Worm (Caenorhabditis elegans) whole organism, L3 larva: ENCODE results near the gene R02F2.6.

Experiments used
- R02D3.7 ChIP-seq: fragments of 150-350 bp; optimal IDR thresholded peaks from 2 replicates; lab custom pipeline; 2014; ENCODE audit warnings: missing biosample characterization, missing genetic modification characterization
- ZK546.5 ChIP-seq: sonication (generic microtip); optimal IDR thresholded peaks from 2 replicates; lab custom pipeline; 2017; ENCODE audit warnings: missing biosample characterization, missing genetic modification characterization
- aly-2 ChIP-seq: fragments of 150-350 bp; optimal IDR thresholded peaks from 2 replicates; lab custom pipeline; 2014; ENCODE audit warnings: missing biosample characterization, missing genetic modification characterization
- ceh-28 ChIP-seq: fragments of 150-350 bp; optimal IDR thresholded peaks from 2 replicates; lab custom pipeline; 2014; ENCODE audit warnings: missing biosample characterization, missing genetic modification reagents, missing genetic modification characterization
- ceh-82 ChIP-seq: fragments of 150-350 bp; optimal IDR thresholded peaks from 2 replicates; lab custom pipeline; 2014; ENCODE audit warnings: missing biosample characterization, missing genetic modification characterization
- ceh-9 ChIP-seq: sonication (generic microtip); optimal IDR thresholded peaks from 2 replicates; lab custom pipeline; 2018; ENCODE audit warnings: missing biosample characterization, missing genetic modification characterization
- daf-12 ChIP-seq: fragments of 150-350 bp; optimal IDR thresholded peaks from 2 replicates; lab custom pipeline; 2014; ENCODE audit warnings: missing biosample characterization, missing genetic modification reagents, missing genetic modification characterization
- egl-27 ChIP-seq: sonication (generic microtip); optimal IDR thresholded peaks from 4 replicates; lab custom pipeline; 2017; ENCODE audit warnings: missing biosample characterization, missing genetic modification reagents, missing genetic modification characterization
- elt-1 ChIP-seq: fragments of 150-350 bp; optimal IDR thresholded peaks from 2 replicates; lab custom pipeline; 2014; ENCODE audit warnings: missing biosample characterization, missing genetic modification characterization
- elt-2 ChIP-seq: sonication (generic microtip); optimal IDR thresholded peaks from 2 replicates; lab custom pipeline; 2016; ENCODE audit warnings: missing genetic modification reagents, mild to moderate bottlenecking, missing genetic modification characterization, missing compliant biosample characterization
- elt-3 ChIP-seq, 3 experiments: fragments of 150-350 bp in 1 of 3; sonication (generic microtip) in 2 of 3; optimal IDR thresholded peaks; 2 replicates in 2 of 3; 4 replicates in 1 of 3; lab custom pipeline; 2014 to 2017; ENCODE audit warnings: missing biosample characterization in 3 of 3, missing genetic modification characterization in 3 of 3
- fkh-2 ChIP-seq: fragments of 150-350 bp; optimal IDR thresholded peaks from 2 replicates; lab custom pipeline; 2014; ENCODE audit warnings: missing biosample characterization, missing genetic modification reagents, missing genetic modification characterization
- hmg-11 ChIP-seq: sonication (generic microtip); optimal IDR thresholded peaks from 2 replicates; lab custom pipeline; 2016; ENCODE audit warnings: missing genetic modification characterization, missing compliant biosample characterization
- jun-1 ChIP-seq: fragments of 150-350 bp; optimal IDR thresholded peaks from 2 replicates; lab custom pipeline; 2014; ENCODE audit warnings: missing biosample characterization, missing genetic modification reagents, missing genetic modification characterization
- lin-15B ChIP-seq: fragments of 150-350 bp; optimal IDR thresholded peaks from 2 replicates; lab custom pipeline; 2014; ENCODE audit warnings: missing biosample characterization, missing genetic modification characterization
- lin-39 ChIP-seq: fragments of 150-350 bp; optimal IDR thresholded peaks from 2 replicates; lab custom pipeline; 2018; ENCODE audit warnings: missing biosample characterization, missing genetic modification reagents, missing genetic modification characterization
- mdl-1 ChIP-seq: fragments of 150-350 bp; optimal IDR thresholded peaks from 2 replicates; lab custom pipeline; 2014; ENCODE audit warnings: missing biosample characterization, missing genetic modification characterization
- mml-1 ChIP-seq: fragments of 150-350 bp; sonication (generic microtip); optimal IDR thresholded peaks from 3 replicates; lab custom pipeline; 2014; ENCODE audit warnings: missing biosample characterization, missing genetic modification characterization
- nfya-1 ChIP-seq: sonication (generic microtip); optimal IDR thresholded peaks from 2 replicates; lab custom pipeline; 2017; ENCODE audit warnings: missing genetic modification characterization, mild to moderate bottlenecking, missing compliant biosample characterization, antibody characterized with exemption, moderate library complexity; ENCODE audit not compliant: insufficient read depth
- nhr-11 ChIP-seq: fragments of 150-350 bp; optimal IDR thresholded peaks from 2 replicates; lab custom pipeline; 2014; ENCODE audit warnings: missing biosample characterization, missing genetic modification characterization
- nhr-23 ChIP-seq: fragments of 150-350 bp; optimal IDR thresholded peaks from 2 replicates; lab custom pipeline; 2014; ENCODE audit warnings: missing biosample characterization, missing genetic modification reagents, missing genetic modification characterization
- nhr-25 ChIP-seq: sonication (generic microtip); optimal IDR thresholded peaks from 2 replicates; lab custom pipeline; 2017; ENCODE audit warnings: missing biosample characterization, missing genetic modification characterization
- nhr-28 ChIP-seq: fragments of 150-350 bp; optimal IDR thresholded peaks from 2 replicates; lab custom pipeline; 2014; ENCODE audit warnings: missing biosample characterization, missing genetic modification characterization
- nhr-43 ChIP-seq: sonication (generic microtip); optimal IDR thresholded peaks from 2 replicates; lab custom pipeline; 2016; ENCODE audit warnings: mild to moderate bottlenecking, missing genetic modification characterization, missing compliant biosample characterization; ENCODE audit not compliant: poor library complexity, severe bottlenecking
- nhr-67 ChIP-seq: fragments of 150-350 bp; optimal IDR thresholded peaks from 2 replicates; lab custom pipeline; 2014; ENCODE audit warnings: missing biosample characterization, missing genetic modification characterization
- pha-4 ChIP-seq: fragments of 150-350 bp; optimal IDR thresholded peaks from 2 replicates; lab custom pipeline; 2014; ENCODE audit warnings: missing biosample characterization, missing genetic modification reagents, missing genetic modification characterization
- pqm-1 ChIP-seq: fragments of 150-350 bp; optimal IDR thresholded peaks from 2 replicates; lab custom pipeline; 2017; ENCODE audit warnings: missing biosample characterization, missing genetic modification characterization, inconsistent platforms
- sea-2 ChIP-seq: fragments of 150-350 bp; sonication (generic microtip); optimal IDR thresholded peaks from 4 replicates; lab custom pipeline; 2014; ENCODE audit warnings: missing biosample characterization, missing genetic modification reagents, missing genetic modification characterization
- skn-1 ChIP-seq: fragments of 150-350 bp; optimal IDR thresholded peaks from 2 replicates; lab custom pipeline; 2014; ENCODE audit warnings: missing biosample characterization, missing genetic modification characterization
- tbx-2 ChIP-seq: sonication (generic microtip); optimal IDR thresholded peaks from 2 replicates; lab custom pipeline; 2016; ENCODE audit warnings: mild to moderate bottlenecking, missing genetic modification characterization, missing compliant biosample characterization
- unc-39 ChIP-seq: sonication (generic microtip); optimal IDR thresholded peaks from 4 replicates; lab custom pipeline; 2017; ENCODE audit warnings: missing biosample characterization, missing genetic modification characterization
- unc-62 ChIP-seq: fragments of 150-350 bp; sonication (generic microtip); optimal IDR thresholded peaks from 4 replicates; lab custom pipeline; 2014; ENCODE audit warnings: missing biosample characterization, missing genetic modification reagents, missing genetic modification characterization
- zag-1 ChIP-seq: fragments of 150-350 bp; optimal IDR thresholded peaks from 2 replicates; lab custom pipeline; 2014; ENCODE audit warnings: missing biosample characterization, missing genetic modification characterization
- ztf-11 ChIP-seq: fragments of 150-350 bp; optimal IDR thresholded peaks from 2 replicates; lab custom pipeline; 2014; ENCODE audit warnings: missing biosample characterization, missing genetic modification characterization
- ztf-4 ChIP-seq: fragments of 150-350 bp; optimal IDR thresholded peaks from 2 replicates; lab custom pipeline; 2014; ENCODE audit warnings: missing biosample characterization, missing genetic modification characterization

R02F2.6 gene

ce11 chrIII:5478824-5479368 is at the start of gene R02F2.6, which contains the start of gene R02F2.5:
Gene R02F2.6 (minus strand): TSS chrIII:5478924.
Gene R02F2.5 (plus strand): TSS chrIII:5479318.
- no peak for TF ChIP-seq nfya-1 (tag; lab: Kevin White, UChicago)
- TF ChIP-seq ztf-4 (tag; lab: Kevin White, UChicago) = no peak
- no peak for TF ChIP-seq skn-1 (tag; lab: Kevin White, UChicago)
- no peak for TF ChIP-seq pha-4 (tag; lab: Kevin White, UChicago)
- no peak for TF ChIP-seq daf-12 (tag; lab: Kevin White, UChicago)
- no peak for TF ChIP-seq sea-2
- TF ChIP-seq hmg-11 (tag; lab: Kevin White, UChicago) = no peak
- no peak for TF ChIP-seq elt-1
- no peak for TF ChIP-seq mdl-1
- no peak for TF ChIP-seq ceh-9
- no peak for TF ChIP-seq nhr-43 (tag; lab: Kevin White, UChicago)
- no peak for TF ChIP-seq nhr-23
- TF ChIP-seq mml-1 = no peak
- no peak for TF ChIP-seq nhr-25 (tag; lab: Kevin White, UChicago)

- TF ChIP-seq unc-62 (GFP tag; lab: Kevin White, UChicago) (no peak), ztf-4 (tag; lab: Kevin White, UChicago) (no peak), mml-1 (no peak), egl-27 (tag; lab: Kevin White, UChicago) (no peak), pqm-1 (tag; lab: Kevin White, UChicago) (no peak), lin-39 (no peak), skn-1 (tag; lab: Kevin White, UChicago) (no peak), ceh-28 (tag; lab: Kevin White, UChicago) (no peak), elt-2 (tag; lab: Kevin White, UChicago) (no peak), jun-1 (no peak)
Measured at ce11 chrIII:5525973-5526372, 47.2 kb upstream of the R02F2.6 start, which contains the start of gene dex-1. Gene dex-1 (plus strand): TSS chrIII:5526104.

- TF ChIP-seq lin-15B (tag; lab: Kevin White, UChicago) = no peak
- no peak for TF ChIP-seq ZK546.5
- no peak for TF ChIP-seq fkh-2 (tag; lab: Kevin White, UChicago)
- TF ChIP-seq nfya-1 (tag; lab: Kevin White, UChicago) = no peak
- no peak for TF ChIP-seq jun-1
- TF ChIP-seq elt-3 (tag; optimal IDR thresholded peaks at IDR 0.05; lab: Kevin White, UChicago) = no peak
- no peak for TF ChIP-seq lin-39
- TF ChIP-seq tbx-2 = no peak
- TF ChIP-seq zag-1 (tag; lab: Kevin White, UChicago) = no peak
- no peak for TF ChIP-seq egl-27 (tag; lab: Kevin White, UChicago)
- TF ChIP-seq unc-39 (tag; lab: Kevin White, UChicago) = no peak
- no peak for TF ChIP-seq aly-2 (tag; lab: Kevin White, UChicago)
- no peak for TF ChIP-seq ceh-82 (tag; lab: Kevin White, UChicago)
Measured at ce11 chrIII:5521930-5522329, 43.2 kb upstream of the R02F2.6 start, which contains the start of gene D1044.4. Gene D1044.4 (minus strand): TSS chrIII:5522030.

- TF ChIP-seq nhr-28 (tag; lab: Kevin White, UChicago) (no peak), unc-62 (GFP tag; lab: Kevin White, UChicago) (no peak), R02D3.7 (no peak), hmg-11 (tag; lab: Kevin White, UChicago) (no peak), pha-4 (tag; lab: Kevin White, UChicago) (no peak), daf-12 (tag; lab: Kevin White, UChicago) (no peak), nhr-67 (tag; lab: Kevin White, UChicago) (no peak), nfya-1 (tag; lab: Kevin White, UChicago) (no peak), mml-1 (no peak), ztf-4 (tag; lab: Kevin White, UChicago) (no peak), nhr-43 (tag; lab: Kevin White, UChicago) (no peak), ceh-9 (no peak), ztf-11 (tag; lab: Kevin White, UChicago) (no peak), elt-1 (no peak), nhr-11 (tag; lab: Kevin White, UChicago) (no peak)
Measured at ce11 chrIII:5517423-5517822, 38.7 kb upstream of the R02F2.6 start, which contains the start of gene nekl-4. Gene nekl-4 (minus strand): TSS chrIII:5517523.
